Fruit fly (Drosophila melanogaster) whole organism, embryonic: ENCODE results near the gene CG7582.

Source experiments
- Bgb ChIP-seq: fragments of 200-800 bp; sonication (Bioruptor generic); IDR thresholded peaks from 2 replicates; pipeline ENCODE4 v1.3.6; 2022; ENCODE audit warnings: missing biosample characterization, missing genetic modification characterization; ENCODE audit not compliant: partially characterized antibody
- CG10959 ChIP-seq: fragments of 200-800 bp; sonication (Bioruptor generic); IDR thresholded peaks from 2 replicates; pipeline ENCODE4 v1.3.6; 2022; ENCODE audit warnings: missing biosample characterization, missing genetic modification characterization
- CG11398 ChIP-seq: fragments of 200-800 bp; sonication (Bioruptor generic); optimal IDR thresholded peaks from 2 replicates; lab custom pipeline; 2016; ENCODE audit warnings: missing biosample characterization, missing genetic modification characterization
- CG11456 ChIP-seq: fragments of 200-800 bp; sonication (Bioruptor generic); IDR thresholded peaks from 3 replicates; pipeline ENCODE4 v1.3.6; 2022; ENCODE audit warnings: missing biosample characterization, missing genetic modification characterization
- CG12071 ChIP-seq: fragments of 200-800 bp; sonication (Bioruptor generic); optimal IDR thresholded peaks from 3 replicates; lab custom pipeline; 2018; ENCODE audit warnings: missing biosample characterization, mild to moderate bottlenecking, missing genetic modification characterization
- CG13123 ChIP-seq: fragments of 200-800 bp; sonication (Bioruptor generic); optimal IDR thresholded peaks from 2 replicates; lab custom pipeline; 2016; ENCODE audit warnings: missing biosample characterization, missing genetic modification characterization
- CG13624 ChIP-seq: fragments of 200-800 bp; sonication (Bioruptor generic); optimal IDR thresholded peaks from 2 replicates; lab custom pipeline; 2016; ENCODE audit warnings: missing biosample characterization, missing genetic modification characterization
- CG15601 ChIP-seq: fragments of 200-800 bp; sonication (Bioruptor generic); optimal IDR thresholded peaks from 3 replicates; lab custom pipeline; 2019; ENCODE audit warnings: missing biosample characterization, mild to moderate bottlenecking, missing genetic modification characterization, moderate library complexity
- CG17385 ChIP-seq: fragments of 200-800 bp; sonication (Bioruptor generic); optimal IDR thresholded peaks from 3 replicates; lab custom pipeline; 2018; ENCODE audit warnings: missing biosample characterization, mild to moderate bottlenecking, missing genetic modification characterization
- CG17912 ChIP-seq: fragments of 200-800 bp; sonication (Bioruptor generic); optimal IDR thresholded peaks from 2 replicates; lab custom pipeline; 2018; ENCODE audit warnings: missing biosample characterization, mild to moderate bottlenecking, missing genetic modification characterization
- CG18476 ChIP-seq: fragments of 200-800 bp; sonication (Bioruptor generic); optimal IDR thresholded peaks from 2 replicates; lab custom pipeline; 2016; ENCODE audit warnings: missing biosample characterization, mild to moderate bottlenecking, missing genetic modification characterization
- CG18599 ChIP-seq: fragments of 200-800 bp; sonication (Bioruptor generic); optimal IDR thresholded peaks from 3 replicates; lab custom pipeline; 2017; ENCODE audit warnings: missing biosample characterization, missing genetic modification characterization, mild to moderate bottlenecking, moderate library complexity, missing genetic modification reagents
- CG2875 ChIP-seq: fragments of 200-800 bp; sonication (Bioruptor generic); optimal IDR thresholded peaks from 2 replicates; lab custom pipeline; 2017; ENCODE audit warnings: missing biosample characterization, mild to moderate bottlenecking, missing genetic modification characterization, missing genetic modification reagents
- CG3726 ChIP-seq: fragments of 200-800 bp; sonication (Bioruptor generic); IDR thresholded peaks from 3 replicates; pipeline ENCODE4, ENCODE4 v1.3.6; 2022; ENCODE audit warnings: missing biosample characterization, missing genetic modification characterization
- CG3838 ChIP-seq: fragments of 200-800 bp; sonication (Bioruptor generic); optimal IDR thresholded peaks from 3 replicates; lab custom pipeline; 2016; ENCODE audit warnings: missing biosample characterization, missing genetic modification characterization
- CG4328 ChIP-seq: fragments of 200-800 bp; sonication (Bioruptor generic); optimal IDR thresholded peaks from 3 replicates; lab custom pipeline; 2017; ENCODE audit warnings: missing biosample characterization, missing genetic modification reagents, missing genetic modification characterization
- CG7839 ChIP-seq: fragments of 200-800 bp; sonication (Bioruptor generic); optimal IDR thresholded peaks from 3 replicates; lab custom pipeline; 2018; ENCODE audit warnings: missing biosample characterization, mild to moderate bottlenecking, missing genetic modification characterization, moderate library complexity
- CG8359 ChIP-seq: fragments of 200-800 bp; sonication (Bioruptor generic); optimal IDR thresholded peaks from 2 replicates; lab custom pipeline; 2017; ENCODE audit warnings: missing biosample characterization, mild to moderate bottlenecking, missing genetic modification characterization, borderline replicate concordance
- CG8478 ChIP-seq: fragments of >200 bp; optimal IDR thresholded peaks from 2 replicates; lab custom pipeline; 2018
- Dfd ChIP-seq, 2 experiments: fragments of >200 bp; optimal IDR thresholded peaks; 2 replicates each; lab custom pipeline; 2017; ENCODE audit warnings: missing biosample characterization in 2 of 2, missing genetic modification characterization in 2 of 2
- E2f1 ChIP-seq: fragments of 200-800 bp; sonication (Bioruptor generic); IDR thresholded peaks from 2 replicates; pipeline ENCODE4 v1.3.6; 2022; ENCODE audit warnings: missing biosample characterization, missing genetic modification characterization
- Hmx ChIP-seq: fragments of 200-800 bp; sonication (Bioruptor generic); optimal IDR thresholded peaks from 2 replicates; lab custom pipeline; 2016; ENCODE audit warnings: missing biosample characterization, missing genetic modification characterization
- Hr51 ChIP-seq, 2 experiments: fragments of 200-800 bp; sonication (Bioruptor generic); optimal IDR thresholded peaks; 2 replicates in 1 of 2; 3 replicates in 1 of 2; lab custom pipeline; 2016 to 2018; ENCODE audit warnings: missing biosample characterization in 2 of 2, missing genetic modification characterization in 2 of 2, mild to moderate bottlenecking in 1 of 2, moderate library complexity in 1 of 2
- Hr78 ChIP-seq, 2 experiments: fragments of 200-800 bp in 1 of 2; fragments of >200 bp in 1 of 2; sonication (Bioruptor generic) in 1 of 2; optimal IDR thresholded peaks; 2 replicates each; lab custom pipeline; 2017 to 2019; ENCODE audit warnings: missing biosample characterization in 2 of 2, missing genetic modification characterization in 2 of 2, mild to moderate bottlenecking in 1 of 2, moderate library complexity in 1 of 2
- Lpt ChIP-seq: fragments of >200 bp; optimal IDR thresholded peaks from 2 replicates; lab custom pipeline; 2018; ENCODE audit warnings: missing biosample characterization, missing genetic modification characterization
- NC2α ChIP-seq: fragments of 200-800 bp; sonication (Bioruptor generic); optimal IDR thresholded peaks from 2 replicates; lab custom pipeline; 2016; ENCODE audit warnings: missing biosample characterization, missing genetic modification characterization
- NfI ChIP-seq: fragments of 200-800 bp; sonication (Bioruptor generic); optimal IDR thresholded peaks from 3 replicates; lab custom pipeline; 2018; ENCODE audit warnings: missing biosample characterization, mild to moderate bottlenecking, missing genetic modification characterization, moderate library complexity
- Rfx ChIP-seq: fragments of 200-800 bp; sonication (Bioruptor generic); IDR thresholded peaks from 2 replicates; pipeline ENCODE4 v1.3.6; 2022; ENCODE audit warnings: missing biosample characterization, missing genetic modification characterization
- Ssrp ChIP-seq: fragments of 200-800 bp; sonication (Bioruptor generic); optimal IDR thresholded peaks from 2 replicates; lab custom pipeline; 2018; ENCODE audit warnings: missing biosample characterization, mild to moderate bottlenecking, missing genetic modification characterization, moderate library complexity
- az2 ChIP-seq: fragments of 200-800 bp; sonication (Bioruptor generic); optimal IDR thresholded peaks from 3 replicates; lab custom pipeline; 2016; ENCODE audit warnings: missing biosample characterization, missing genetic modification characterization
- br ChIP-seq: fragments of >200 bp; optimal IDR thresholded peaks from 2 replicates; lab custom pipeline; 2017
- bsh ChIP-seq, 2 experiments: fragments of 200-800 bp; sonication (Bioruptor generic); optimal IDR thresholded peaks; 2 replicates each; lab custom pipeline; 2017 to 2018; ENCODE audit warnings: mild to moderate bottlenecking in 2 of 2, missing biosample characterization in 2 of 2, missing genetic modification characterization in 2 of 2, moderate library complexity in 1 of 2
- cas ChIP-seq: fragments of 200-800 bp; sonication (Bioruptor generic); IDR thresholded peaks from 2 replicates; pipeline ENCODE4 v1.3.6; 2022; ENCODE audit warnings: missing biosample characterization, missing genetic modification characterization
- cwo ChIP-seq: fragments of 200-800 bp; sonication (Bioruptor generic); optimal IDR thresholded peaks from 3 replicates; lab custom pipeline; 2017; ENCODE audit warnings: missing biosample characterization, missing genetic modification characterization, mild to moderate bottlenecking, moderate library complexity, missing genetic modification reagents
- dmrt99B ChIP-seq: fragments of 200-800 bp; sonication (Bioruptor generic); optimal IDR thresholded peaks from 2 replicates; lab custom pipeline; 2018; ENCODE audit warnings: missing biosample characterization, mild to moderate bottlenecking, missing genetic modification characterization, moderate library complexity
- dysf ChIP-seq: fragments of 200-800 bp; sonication (Bioruptor generic); IDR thresholded peaks from 3 replicates; pipeline ENCODE4 v1.3.6; 2022; ENCODE audit warnings: missing biosample characterization, missing genetic modification characterization
- fd3F ChIP-seq: fragments of 200-800 bp; sonication (Bioruptor generic); optimal IDR thresholded peaks from 2 replicates; lab custom pipeline; 2018; ENCODE audit warnings: missing biosample characterization, mild to moderate bottlenecking, missing genetic modification characterization, moderate library complexity
- gce ChIP-seq: fragments of 200-800 bp; sonication (Bioruptor generic); IDR thresholded peaks from 3 replicates; pipeline ENCODE4 v1.3.6; 2022; ENCODE audit warnings: missing biosample characterization, missing genetic modification characterization
- gcm2 ChIP-seq: fragments of 200-800 bp; sonication (Bioruptor generic); optimal IDR thresholded peaks from 2 replicates; lab custom pipeline; 2016; ENCODE audit warnings: missing biosample characterization, missing genetic modification characterization
- gsb ChIP-seq: fragments of 200-800 bp; sonication (Bioruptor generic); IDR thresholded peaks from 2 replicates; pipeline ENCODE4 v1.3.6; 2022; ENCODE audit warnings: missing biosample characterization, missing genetic modification characterization
- inv ChIP-seq: fragments of 200-800 bp; sonication (Bioruptor generic); IDR thresholded peaks from 2 replicates; pipeline ENCODE4 v1.3.6; 2022; ENCODE audit warnings: missing biosample characterization, missing genetic modification characterization; ENCODE audit not compliant: partially characterized antibody
- ken ChIP-seq: fragments of 200-800 bp; sonication (Bioruptor generic); IDR thresholded peaks from 3 replicates; pipeline ENCODE4 v1.3.6; 2022; ENCODE audit warnings: missing biosample characterization, missing genetic modification characterization
- peb ChIP-seq: fragments of 200-800 bp; sonication (Bioruptor generic); IDR thresholded peaks from 2 replicates; pipeline ENCODE4 v1.3.6; 2022; ENCODE audit warnings: missing biosample characterization, missing genetic modification characterization
- sc ChIP-seq, 3 experiments: fragments of >200 bp in 2 of 3; fragments of 200-800 bp in 1 of 3; sonication (Bioruptor generic) in 1 of 3; optimal IDR thresholded peaks; 2 replicates in 2 of 3; 3 replicates in 1 of 3; lab custom pipeline; 2017; ENCODE audit warnings: mild to moderate bottlenecking in 1 of 3, missing biosample characterization in 1 of 3, missing genetic modification characterization in 1 of 3, missing genetic modification reagents in 1 of 3
- sqz ChIP-seq: fragments of 200-800 bp; sonication (Bioruptor generic); optimal IDR thresholded peaks from 3 replicates; lab custom pipeline; 2018; ENCODE audit warnings: missing biosample characterization, mild to moderate bottlenecking, missing genetic modification characterization
- sr ChIP-seq: fragments of 200-800 bp; sonication (Bioruptor generic); IDR thresholded peaks from 3 replicates; pipeline ENCODE4 v1.3.6; 2022; ENCODE audit warnings: missing biosample characterization, missing genetic modification characterization
- tll ChIP-seq, 2 experiments: fragments of 200-800 bp in 1 of 2; fragments of >200 bp in 1 of 2; sonication (Bioruptor generic) in 1 of 2; optimal IDR thresholded peaks; 2 replicates each; lab custom pipeline; 2017 to 2019; ENCODE audit warnings: missing biosample characterization in 2 of 2, missing genetic modification characterization in 2 of 2, mild to moderate bottlenecking in 1 of 2, moderate library complexity in 1 of 2
- tup ChIP-seq: fragments of 200-800 bp; sonication (Bioruptor generic); optimal IDR thresholded peaks from 2 replicates; lab custom pipeline; 2016; ENCODE audit warnings: missing biosample characterization, mild to moderate bottlenecking, missing genetic modification characterization, moderate library complexity
- twi ChIP-seq: fragments of 200-800 bp; optimal IDR thresholded peaks from 2 replicates; lab custom pipeline; 2019; ENCODE audit warnings: missing biosample characterization, mild to moderate bottlenecking, missing genetic modification characterization, moderate library complexity

Gene CG7582

dm6 chr3R:29716043-29716781 is 34.1 kb upstream of the CG7582 start (continued):
- TF ChIP-seq cas: no peak
- peak; percentile 34 for TF ChIP-seq CG8478 (lab: Kevin White, UChicago)
- TF ChIP-seq E2f1: no peak
- TF ChIP-seq CG7839 (tag; lab: Kevin White, UChicago): no peak
- TF ChIP-seq CG18476 (GFP tag; lab: Kevin White, UChicago): no peak
- TF ChIP-seq CG4328 (GFP tag; lab: Kevin White, UChicago): no peak
- TF ChIP-seq Ssrp (tag; lab: Kevin White, UChicago): no peak
- peak; percentile 28 for TF ChIP-seq NfI
- TF ChIP-seq CG17912: no peak
- no peak for TF ChIP-seq CG13123 (GFP tag; lab: Kevin White, UChicago)
- no peak for TF ChIP-seq CG13624 (GFP tag; lab: Kevin White, UChicago)
- no peak for TF ChIP-seq inv
- TF ChIP-seq CG10959 (GFP tag; lab: Robert Waterston, UW): peak; percentile 7; the same call in 1 of the 2 replicates
- TF ChIP-seq gsb: 0 out of 2 replicates have a peak, but pooled peaks have one; percentile 20
- TF ChIP-seq az2 (GFP tag; lab: Kevin White, UChicago): no peak
- 0 out of 3 replicates have a peak, but pooled peaks have one; percentile 23 for TF ChIP-seq CG11456
- no peak for TF ChIP-seq fd3F
- no peak for TF ChIP-seq CG15601
- TF ChIP-seq CG18599 (GFP tag; lab: Kevin White, UChicago): no peak
- no peak for TF ChIP-seq CG2875 (GFP tag; lab: Kevin White, UChicago)
- no peak for TF ChIP-seq gce (GFP tag; lab: Robert Waterston, UW)
- TF ChIP-seq CG3726: no peak
- no peak for TF ChIP-seq cwo (GFP tag; lab: Kevin White, UChicago)
- no peak for TF ChIP-seq sr (GFP tag; lab: Robert Waterston, UW)
- no peak for TF ChIP-seq NC2α (GFP tag; lab: Kevin White, UChicago)
- no peak for TF ChIP-seq twi (tag; lab: Kevin White, UChicago)
- no peak for TF ChIP-seq sqz (GFP tag; lab: Kevin White, UChicago)
- 0 out of 3 replicates have a peak, but pooled peaks have one; percentile 17 for TF ChIP-seq dysf (GFP tag; lab: Robert Waterston, UW)
- TF ChIP-seq Hmx (GFP tag; lab: Kevin White, UChicago): no peak
- no peak for TF ChIP-seq CG11398 (GFP tag; lab: Kevin White, UChicago)
- TF ChIP-seq Hr51 (GFP tag; optimal IDR thresholded peaks at IDR 0.05; lab: Kevin White, UChicago): no peak
- no peak for TF ChIP-seq CG12071 (GFP tag; lab: Kevin White, UChicago)
- TF ChIP-seq ken (GFP tag; lab: Robert Waterston, UW): no peak
- no peak for TF ChIP-seq Bgb (GFP tag; lab: Robert Waterston, UW)
- TF ChIP-seq Rfx (GFP tag; lab: Robert Waterston, UW): 0 out of 2 replicates have a peak, but pooled peaks have one; percentile 13
- peak in 1 of 2 experiments; percentile 1 for TF ChIP-seq bsh (GFP tag; optimal IDR thresholded peaks at IDR 0.05; lab: Kevin White, UChicago)
- peak; percentile 7 for TF ChIP-seq dmrt99B
- no peak for TF ChIP-seq gcm2
- TF ChIP-seq tup (GFP tag; lab: Kevin White, UChicago): no peak
- peak; percentile 93 for TF ChIP-seq Lpt (GFP tag; lab: Kevin White, UChicago)
- TF ChIP-seq CG8359 (GFP tag; lab: Kevin White, UChicago): peak; percentile 33
- TF ChIP-seq br (lab: Kevin White, UChicago): no peak
- TF ChIP-seq Dfd (GFP tag; optimal IDR thresholded peaks at IDR 0.05; lab: Kevin White, UChicago): no peak
- no peak for TF ChIP-seq peb
- no peak for TF ChIP-seq Hr78 (GFP tag; optimal IDR thresholded peaks at IDR 0.05; lab: Kevin White, UChicago)
- no peak for TF ChIP-seq CG3838
- TF ChIP-seq tll (GFP tag; optimal IDR thresholded peaks at IDR 0.05; lab: Kevin White, UChicago): no peak
- no peak for TF ChIP-seq CG17385
- no peak for TF ChIP-seq sc (optimal IDR thresholded peaks at IDR 0.05; lab: Kevin White, UChicago)
- TF ChIP-seq sc (GFP tag; optimal IDR thresholded peaks at IDR 0.05; lab: Kevin White, UChicago): no peak
